Worm (Caenorhabditis elegans) whole organism, early embryonic: Measurements from ENCODE around the gene Y17G9B.2.

Experiments used
- B0310.2 ChIP-seq: sonication (generic microtip); optimal IDR thresholded peaks from 2 replicates; lab custom pipeline; 2016; ENCODE audit warnings: mild to moderate bottlenecking, missing genetic modification characterization, missing compliant biosample characterization
- F13C5.2 ChIP-seq: sonication (generic microtip); optimal IDR thresholded peaks from 2 replicates; lab custom pipeline; 2017; ENCODE audit warnings: mild to moderate bottlenecking, missing genetic modification characterization, inconsistent platforms, missing compliant biosample characterization
- aly-1 ChIP-seq: sonication (generic microtip); optimal IDR thresholded peaks from 2 replicates; lab custom pipeline; 2016; ENCODE audit warnings: missing genetic modification characterization, missing compliant biosample characterization
- ama-1 ChIP-seq: fragments of 150-350 bp; optimal IDR thresholded peaks from 2 replicates; lab custom pipeline; 2014
- ceh-13 ChIP-seq: fragments of 200-800 bp; sonication (Bioruptor generic); optimal IDR thresholded peaks from 2 replicates; lab custom pipeline; 2018; ENCODE audit warnings: mild to moderate bottlenecking, missing genetic modification characterization, missing compliant biosample characterization
- ceh-36 ChIP-seq: sonication (generic microtip); optimal IDR thresholded peaks from 2 replicates; lab custom pipeline; 2016; ENCODE audit warnings: missing genetic modification characterization, inconsistent platforms, missing compliant biosample characterization
- ets-7 ChIP-seq: sonication (generic microtip); optimal IDR thresholded peaks from 2 replicates; lab custom pipeline; 2016; ENCODE audit warnings: missing genotype, missing genetic modification characterization, missing compliant biosample characterization
- flt-1 ChIP-seq: fragments of 200-800 bp; sonication (Bioruptor generic); IDR thresholded peaks from 2 replicates; pipeline ENCODE4 v1.3.6; 2022; ENCODE audit warnings: missing genetic modification characterization, missing compliant biosample characterization
- hmbx-1 ChIP-seq: sonication (generic microtip); optimal IDR thresholded peaks from 2 replicates; lab custom pipeline; 2016; ENCODE audit warnings: mild to moderate bottlenecking, missing genetic modification characterization, missing compliant biosample characterization
- hmg-4 ChIP-seq: fragments of 200-800 bp; sonication (Bioruptor generic); optimal IDR thresholded peaks from 2 replicates; lab custom pipeline; 2018; ENCODE audit warnings: mild to moderate bottlenecking, missing genetic modification characterization, missing compliant biosample characterization
- hnd-1 ChIP-seq: sonication (generic microtip); optimal IDR thresholded peaks from 2 replicates; lab custom pipeline; 2016; ENCODE audit warnings: missing genetic modification characterization, missing compliant biosample characterization
- pes-1 ChIP-seq: fragments of 200-800 bp; sonication (Bioruptor generic); IDR thresholded peaks from 2 replicates; pipeline ENCODE4 v1.3.6; 2022; ENCODE audit warnings: missing genetic modification reagents, missing genetic modification characterization, missing compliant biosample characterization
- scrt-1 ChIP-seq: fragments of 200-800 bp; sonication (Bioruptor generic); IDR thresholded peaks from 2 replicates; pipeline ENCODE4 v1.3.6; 2022; ENCODE audit warnings: missing genetic modification characterization, missing compliant biosample characterization
- sea-1 ChIP-seq: fragments of 200-800 bp; sonication (Bioruptor generic); conservative IDR thresholded peaks from 2 replicates; pipeline ENCODE4 v1.3.6; 2022; ENCODE audit warnings: missing genetic modification characterization, missing compliant biosample characterization
- tbx-11 ChIP-seq: fragments of 200-800 bp; sonication (Bioruptor generic); IDR thresholded peaks from 2 replicates; pipeline ENCODE4 v1.3.6; 2022; ENCODE audit warnings: missing genetic modification characterization, missing compliant biosample characterization
- tbx-37 ChIP-seq: fragments of 200-800 bp; sonication (Bioruptor generic); conservative IDR thresholded peaks from 2 replicates; pipeline ENCODE4 v1.3.6; 2022; ENCODE audit warnings: missing genetic modification reagents, missing genetic modification characterization, missing compliant biosample characterization
- tra-4 ChIP-seq: sonication (generic microtip); optimal IDR thresholded peaks from 2 replicates; lab custom pipeline; 2017; ENCODE audit warnings: missing genetic modification characterization, missing compliant biosample characterization

Gene Y17G9B.2

DNA sequence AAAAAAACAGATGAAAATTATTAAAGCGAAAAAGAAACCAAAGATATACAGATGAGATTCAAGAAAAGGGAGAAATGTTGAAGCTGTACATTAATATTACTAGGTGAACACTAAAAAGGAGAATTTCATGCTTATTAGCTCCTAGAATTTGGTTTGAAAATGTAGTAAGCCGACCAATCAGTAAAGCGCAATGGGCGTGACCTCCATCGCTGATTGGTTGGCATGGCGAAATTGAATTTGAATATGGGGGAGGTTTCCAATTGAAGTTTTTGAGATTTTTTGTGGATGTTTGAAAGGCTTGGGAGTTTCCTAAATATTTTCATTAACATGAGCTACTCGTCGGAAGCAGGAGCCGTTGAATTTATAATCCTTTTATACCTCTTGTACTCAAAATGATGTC lies 12.6 kb downstream of the Y17G9B.2 start:
- TF ChIP-seq sea-1 (no peak), ceh-13 (GFP tag; lab: Kevin White, UChicago) (no peak), ama-1 (lab: Kevin White, UChicago) (no peak), pes-1 (no peak)

DNA sequence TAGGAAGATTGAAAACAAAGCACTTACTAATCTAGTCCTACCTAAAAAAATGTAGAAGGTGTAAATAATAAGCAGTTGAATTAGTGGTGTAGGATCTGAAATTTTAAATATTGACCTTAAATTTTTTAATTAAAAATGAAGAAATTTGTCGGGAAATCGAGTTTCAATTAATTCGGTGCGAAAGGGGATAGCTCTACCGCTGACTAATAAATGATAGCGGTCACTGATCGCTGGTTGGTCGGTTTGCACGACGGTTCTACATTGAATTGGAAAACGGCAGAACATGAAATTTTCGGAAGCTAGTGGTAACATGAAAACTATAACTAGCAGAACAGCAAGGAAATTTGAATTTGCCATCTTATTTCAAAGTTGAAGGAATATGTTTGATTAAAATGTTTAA lies 16.2 kb downstream of the Y17G9B.2 start, which contains the start of gene set-15:
Gene set-15, minus strand, starts transcription at position 101 of the 400 bp plus-strand sequence.
- TF ChIP-seq ceh-13 (GFP tag; lab: Kevin White, UChicago) (no peak), F13C5.2 (tag; lab: Kevin White, UChicago) (no peak), sea-1 (no peak), flt-1 (no peak), tbx-11 (no peak)

DNA sequence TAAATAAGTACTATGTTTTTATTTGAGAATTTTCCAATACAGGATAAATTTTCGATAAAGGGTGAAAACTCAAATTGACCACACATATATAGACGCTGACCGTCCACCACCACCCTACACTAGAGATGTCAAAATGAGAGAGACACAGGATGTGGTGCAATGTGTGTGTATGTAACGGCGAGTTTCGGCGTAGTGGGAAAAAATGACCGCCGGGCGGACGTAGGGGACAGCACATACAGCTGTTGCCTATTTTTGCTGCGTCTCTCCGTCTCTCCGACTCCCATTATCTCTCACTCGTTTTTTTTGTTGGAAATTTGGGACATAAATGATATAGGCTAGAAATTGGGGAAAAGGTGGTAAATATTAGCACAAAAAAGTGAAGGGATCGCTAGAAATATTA lies 17.2 kb downstream of the Y17G9B.2 start:
- peak; percentile 18 for TF ChIP-seq F13C5.2 (tag; lab: Kevin White, UChicago)
- no peak for TF ChIP-seq sea-1
- TF ChIP-seq hmg-4: peak; percentile 55

DNA sequence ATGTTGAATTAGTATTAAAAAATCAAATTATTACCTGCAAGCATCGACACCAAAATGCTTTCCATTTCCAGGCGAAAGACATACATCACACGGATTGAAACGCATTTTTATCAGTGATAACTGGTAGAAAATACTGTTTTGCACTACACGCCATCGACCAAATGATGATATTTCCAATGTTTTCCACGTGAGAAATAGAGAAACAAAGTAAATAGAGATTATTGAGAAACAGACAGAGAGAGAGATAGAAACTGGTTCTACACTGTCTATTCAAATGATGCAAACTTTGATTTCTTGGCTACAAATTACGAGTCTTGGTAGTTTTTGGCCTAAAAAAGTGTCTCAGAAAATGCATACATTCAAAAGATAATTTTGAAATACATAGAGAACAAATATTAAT lies 24.4 kb downstream of the Y17G9B.2 start, which contains the start of gene nhr-104:
Gene nhr-104, minus strand, starts transcription at position 361 of the 400 bp plus-strand sequence.
- TF ChIP-seq B0310.2 (tag; lab: Kevin White, UChicago) (no peak), aly-1 (no peak), tbx-37 (GFP tag; lab: Robert Waterston, UW) (no peak), hnd-1 (tag; lab: Kevin White, UChicago) (no peak), hmg-4 (no peak), sea-1 (no peak), tbx-11 (no peak)

DNA sequence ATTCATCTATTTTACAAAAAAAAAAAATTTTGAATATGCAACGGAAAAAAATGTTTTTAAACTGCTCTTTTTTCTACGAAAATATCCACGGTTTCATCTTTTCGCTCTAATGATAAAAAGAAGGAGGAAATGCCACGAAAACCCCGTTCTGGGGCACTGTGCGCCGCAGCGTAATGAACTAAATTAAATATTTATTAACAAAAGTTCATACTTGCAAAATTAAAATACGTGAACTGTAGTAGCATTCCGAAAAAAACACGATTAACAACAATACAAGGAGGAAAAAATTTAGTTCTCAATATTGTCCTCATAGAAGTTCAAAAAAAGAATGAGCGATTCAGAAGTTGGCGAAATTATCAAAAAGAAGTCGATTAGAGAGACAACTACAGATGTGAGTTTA lies 25.5 kb downstream of the Y17G9B.2 start, which contains the start of gene R11E3.1:
Gene R11E3.1, plus strand, starts transcription at position 301 of the 400 bp plus-strand sequence.
- TF ChIP-seq tbx-37 (GFP tag; lab: Robert Waterston, UW) (no peak), flt-1 (no peak), F13C5.2 (tag; lab: Kevin White, UChicago) (no peak)

DNA sequence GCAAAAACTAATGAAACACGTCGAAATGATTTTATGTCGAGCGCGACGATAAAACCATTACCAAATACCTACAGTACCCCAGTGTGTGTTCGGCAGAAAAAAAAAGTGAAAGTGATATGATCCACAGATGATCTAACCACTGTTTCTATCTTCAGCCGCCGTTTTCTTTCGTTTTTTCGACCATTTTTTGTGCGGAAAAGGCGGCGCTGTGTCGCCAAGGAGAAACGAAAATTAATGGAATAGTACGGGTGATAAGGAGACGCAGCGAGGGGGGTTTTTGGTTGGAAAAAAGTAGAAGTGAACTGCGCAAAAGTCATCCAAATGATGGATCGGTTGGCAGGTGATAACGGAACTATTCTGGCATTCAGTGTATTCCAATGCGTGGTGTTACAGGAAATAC lies 31.2 kb downstream of the Y17G9B.2 start:
- TF ChIP-seq ceh-36 (tag; lab: Kevin White, UChicago) (no peak), hnd-1 (tag; lab: Kevin White, UChicago) (no peak), ama-1 (lab: Kevin White, UChicago) (no peak)

DNA sequence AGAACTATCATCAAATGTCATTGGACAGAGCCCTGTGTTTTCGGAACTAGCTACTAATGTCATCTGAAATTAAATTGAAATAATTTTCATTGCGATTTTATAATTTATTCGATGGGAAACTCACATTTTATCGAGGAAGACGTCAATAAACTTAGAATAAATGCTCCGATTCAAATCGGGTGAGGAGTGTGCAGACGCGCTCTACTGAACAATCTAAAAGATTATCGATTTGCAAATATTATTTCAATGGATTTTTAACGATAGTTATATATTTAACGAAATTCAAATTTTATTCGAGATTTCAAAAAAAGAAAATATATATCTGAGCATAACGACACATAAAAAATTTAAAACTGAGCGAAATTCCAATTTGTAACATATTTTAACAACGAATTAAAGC lies 35.2 kb downstream of the Y17G9B.2 start, which contains the start of gene eor-1:
Gene eor-1, minus strand, starts transcription at position 65 of the 400 bp plus-strand sequence.
- TF ChIP-seq tra-4 (tag; lab: Kevin White, UChicago) (no peak), scrt-1 (GFP tag; lab: Robert Waterston, UW) (no peak), ceh-36 (tag; lab: Kevin White, UChicago) (no peak), aly-1 (no peak), hmg-4 (no peak), flt-1 (no peak), tbx-11 (no peak), tbx-37 (GFP tag; lab: Robert Waterston, UW) (no peak), ets-7 (tag; lab: Kevin White, UChicago) (no peak), pes-1 (no peak), sea-1 (no peak), ama-1 (lab: Kevin White, UChicago) (no peak)

DNA sequence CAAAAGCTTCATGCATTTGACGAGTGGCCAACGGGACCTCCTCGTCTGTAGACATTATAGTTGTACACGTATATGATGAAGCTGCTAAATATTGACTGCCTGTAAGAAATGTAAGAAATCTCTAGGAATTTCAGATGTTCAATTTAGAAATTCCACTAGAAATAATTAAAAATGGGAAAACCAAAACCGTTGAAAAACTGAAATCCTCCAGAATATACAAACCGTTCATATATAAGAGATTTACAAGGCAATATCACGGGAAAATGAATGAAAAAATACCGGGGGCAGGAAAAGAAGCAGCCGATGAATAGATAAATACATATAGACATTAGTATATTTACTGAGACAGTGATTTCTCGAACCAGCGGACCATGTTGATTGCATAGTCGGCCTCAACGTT lies 38.5 kb downstream of the Y17G9B.2 start, which contains the start of gene dpf-7:
Gene dpf-7, minus strand, starts transcription at position 101 of the 400 bp plus-strand sequence.
- TF ChIP-seq flt-1 (no peak), scrt-1 (GFP tag; lab: Robert Waterston, UW) (no peak), ama-1 (lab: Kevin White, UChicago) (no peak), hnd-1 (tag; lab: Kevin White, UChicago) (no peak), ceh-36 (tag; lab: Kevin White, UChicago) (no peak), tbx-37 (GFP tag; lab: Robert Waterston, UW) (no peak), sea-1 (no peak), pes-1 (no peak), ets-7 (tag; lab: Kevin White, UChicago) (no peak), aly-1 (no peak), B0310.2 (tag; lab: Kevin White, UChicago) (no peak), hmg-4 (no peak), tbx-11 (no peak), ceh-13 (GFP tag; lab: Kevin White, UChicago) (no peak), hmbx-1 (tag; lab: Kevin White, UChicago) (no peak), F13C5.2 (tag; lab: Kevin White, UChicago) (no peak)

DNA sequence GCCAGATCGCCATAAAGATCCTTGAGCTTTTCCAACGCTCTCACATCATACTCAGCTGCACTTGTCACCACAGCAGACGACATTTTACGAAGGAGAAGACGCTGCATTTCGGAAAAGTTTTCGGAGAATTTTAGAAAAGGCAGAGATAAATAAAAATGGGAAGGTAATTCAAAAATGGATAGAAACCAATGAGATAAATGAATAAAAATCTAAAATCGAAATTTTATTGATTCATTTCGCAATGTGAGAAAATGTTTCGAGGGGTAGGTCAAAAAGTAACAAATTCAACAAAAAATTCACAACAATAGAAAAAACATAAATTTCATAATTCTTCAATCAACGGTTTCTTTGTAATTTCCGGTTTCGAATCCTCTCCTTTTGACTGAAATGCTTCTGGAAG lies 42.5 kb downstream of the Y17G9B.2 start, which contains the start of gene dpf-5:
Gene dpf-5, minus strand, starts transcription at position 101 of the 400 bp plus-strand sequence.
- TF ChIP-seq ceh-36 (tag; lab: Kevin White, UChicago): no peak
- no peak for TF ChIP-seq ets-7 (tag; lab: Kevin White, UChicago)
- no peak for TF ChIP-seq tbx-37 (GFP tag; lab: Robert Waterston, UW)
- no peak for TF ChIP-seq tbx-11
- TF ChIP-seq scrt-1 (GFP tag; lab: Robert Waterston, UW): no peak

DNA sequence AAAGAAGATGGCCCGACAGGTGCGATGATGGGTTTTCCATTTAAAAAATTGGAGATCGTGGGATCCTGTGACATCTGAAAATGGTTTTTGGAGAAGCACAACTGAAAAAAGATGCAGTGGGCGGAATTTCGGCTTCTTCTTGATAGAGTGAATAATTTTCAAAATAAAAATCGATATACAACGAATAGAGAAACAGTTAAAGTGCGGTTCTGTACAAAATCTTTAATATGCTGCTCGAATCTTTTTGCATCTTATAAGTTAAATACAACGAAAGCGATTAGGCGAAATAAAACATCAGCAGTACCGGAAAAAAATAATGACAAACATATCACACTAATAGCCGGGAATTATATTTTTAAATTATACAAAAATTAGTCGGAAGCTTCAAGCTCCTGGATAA lies 43.3 kb downstream of the Y17G9B.2 start, which contains the start of gene H06H21.11:
Gene H06H21.11, minus strand, starts transcription at position 101 of the 400 bp plus-strand sequence.
- TF ChIP-seq scrt-1 (GFP tag; lab: Robert Waterston, UW) (no peak), hmg-4 (no peak), ets-7 (tag; lab: Kevin White, UChicago) (no peak), tra-4 (tag; lab: Kevin White, UChicago) (no peak), hnd-1 (tag; lab: Kevin White, UChicago) (no peak), tbx-37 (GFP tag; lab: Robert Waterston, UW) (no peak), flt-1 (no peak), pes-1 (no peak), hmbx-1 (tag; lab: Kevin White, UChicago) (no peak), sea-1 (no peak), B0310.2 (tag; lab: Kevin White, UChicago) (no peak), tbx-11 (no peak), ceh-36 (tag; lab: Kevin White, UChicago) (no peak), ceh-13 (GFP tag; lab: Kevin White, UChicago) (no peak), ama-1 (lab: Kevin White, UChicago) (no peak), aly-1 (no peak), F13C5.2 (tag; lab: Kevin White, UChicago) (no peak)
